Fruit fly (Drosophila melanogaster) whole organism, prepupa: ENCODE results near the gene yellow-e2.
A peak's percentile ranks its signal among the peaks of the same experiment; 100 is the strongest.

Experiments
- Blimp-1 ChIP-seq: fragments of 200-800 bp; sonication (Bioruptor generic); optimal IDR thresholded peaks from 3 replicates; lab custom pipeline; 2017; ENCODE audit warnings: missing biosample characterization, missing genetic modification characterization, mild to moderate bottlenecking, moderate library complexity, missing genetic modification reagents
- CG10631 ChIP-seq: fragments of 200-800 bp; sonication (Bioruptor generic); optimal IDR thresholded peaks from 2 replicates; lab custom pipeline; 2016; ENCODE audit warnings: missing biosample characterization, missing genetic modification characterization
- CG10669 ChIP-seq: fragments of 200-800 bp; sonication (Bioruptor generic); optimal IDR thresholded peaks from 3 replicates; lab custom pipeline; 2018; ENCODE audit warnings: missing biosample characterization, mild to moderate bottlenecking, missing genetic modification characterization, moderate library complexity
- CG11294 ChIP-seq: fragments of 200-800 bp; sonication (Bioruptor generic); IDR thresholded peaks from 2 replicates; pipeline ENCODE4 v1.3.6; 2022; ENCODE audit warnings: missing biosample characterization, missing genetic modification characterization
- CG11902 ChIP-seq: fragments of 200-800 bp; sonication (Bioruptor generic); optimal IDR thresholded peaks from 3 replicates; lab custom pipeline; 2016; ENCODE audit warnings: missing biosample characterization, missing genetic modification characterization
- CG15336 ChIP-seq: fragments of 200-800 bp; sonication (Bioruptor generic); IDR thresholded peaks from 2 replicates; pipeline ENCODE4 v1.3.6; 2022; ENCODE audit warnings: missing biosample characterization, missing genetic modification characterization
- CG16779 ChIP-seq: fragments of 200-800 bp; sonication (Bioruptor generic); optimal IDR thresholded peaks from 3 replicates; lab custom pipeline; 2017; ENCODE audit warnings: missing biosample characterization, mild to moderate bottlenecking, missing genetic modification characterization
- CG3032 ChIP-seq: fragments of 200-800 bp; optimal IDR thresholded peaks from 2 replicates; lab custom pipeline; 2019; ENCODE audit warnings: missing biosample characterization, mild to moderate bottlenecking, missing genetic modification characterization, moderate library complexity
- CG31627 ChIP-seq: fragments of 200-800 bp; sonication (Bioruptor generic); optimal IDR thresholded peaks from 3 replicates; lab custom pipeline; 2016; ENCODE audit warnings: missing biosample characterization, missing genetic modification characterization
- CG32006 ChIP-seq: fragments of 200-800 bp; sonication (Bioruptor generic); optimal IDR thresholded peaks from 3 replicates; lab custom pipeline; 2017; ENCODE audit warnings: missing biosample characterization, mild to moderate bottlenecking, missing genetic modification characterization
- CG3919 ChIP-seq: fragments of 200-800 bp; sonication (Bioruptor generic); optimal IDR thresholded peaks from 3 replicates; lab custom pipeline; 2016; ENCODE audit warnings: missing biosample characterization, missing genetic modification characterization
- CG4318 ChIP-seq: fragments of 200-800 bp; sonication (Bioruptor generic); optimal IDR thresholded peaks from 3 replicates; lab custom pipeline; 2017; ENCODE audit warnings: missing biosample characterization, mild to moderate bottlenecking, missing genetic modification characterization
- CG6163 ChIP-seq: fragments of 200-800 bp; sonication (Bioruptor generic); IDR thresholded peaks from 3 replicates; pipeline ENCODE4 v1.3.6; 2022; ENCODE audit warnings: missing biosample characterization, missing genetic modification characterization
- CG6276 ChIP-seq: fragments of 200-800 bp; sonication (Bioruptor generic); optimal IDR thresholded peaks from 2 replicates; lab custom pipeline; 2017; ENCODE audit warnings: missing biosample characterization, mild to moderate bottlenecking, missing genetic modification characterization
- CG6808 ChIP-seq: fragments of 200-800 bp; sonication (Bioruptor generic); optimal IDR thresholded peaks from 3 replicates; lab custom pipeline; 2017; ENCODE audit warnings: missing biosample characterization, missing genetic modification characterization, mild to moderate bottlenecking, moderate library complexity, missing genetic modification reagents
- CG6854 ChIP-seq: fragments of 200-800 bp; sonication (Bioruptor generic); optimal IDR thresholded peaks from 2 replicates; lab custom pipeline; 2017; ENCODE audit warnings: missing biosample characterization, mild to moderate bottlenecking, missing genetic modification characterization
- CG7368 ChIP-seq: fragments of 200-800 bp; sonication (Bioruptor generic); optimal IDR thresholded peaks from 3 replicates; lab custom pipeline; 2016; ENCODE audit warnings: missing biosample characterization, missing genetic modification characterization
- CG8632 ChIP-seq: fragments of 200-800 bp; sonication (Bioruptor generic); optimal IDR thresholded peaks from 3 replicates; lab custom pipeline; 2016; ENCODE audit warnings: missing biosample characterization, missing genetic modification characterization
- CG9139 ChIP-seq: fragments of 200-800 bp; sonication (Bioruptor generic); optimal IDR thresholded peaks from 3 replicates; lab custom pipeline; 2017; ENCODE audit warnings: missing biosample characterization, mild to moderate bottlenecking, missing genetic modification characterization
- Eip75B ChIP-seq: fragments of 200-800 bp; sonication (Bioruptor generic); optimal IDR thresholded peaks from 3 replicates; lab custom pipeline; 2016; ENCODE audit warnings: missing biosample characterization, missing genetic modification characterization
- Eip93F ChIP-seq: fragments of 200-800 bp; sonication (Bioruptor generic); optimal IDR thresholded peaks from 2 replicates; lab custom pipeline; 2016; ENCODE audit warnings: missing biosample characterization, mild to moderate bottlenecking, missing genetic modification characterization
- Ets96B ChIP-seq: fragments of 200-800 bp; optimal IDR thresholded peaks from 2 replicates; lab custom pipeline; 2019; ENCODE audit warnings: missing biosample characterization, mild to moderate bottlenecking, missing genetic modification characterization, moderate library complexity
- Hr38 ChIP-seq: sonication (Bioruptor generic); optimal IDR thresholded peaks from 2 replicates; lab custom pipeline; 2016; ENCODE audit warnings: missing biosample characterization, missing genetic modification characterization
- Hr4 ChIP-seq: fragments of 200-800 bp; sonication (Bioruptor generic); optimal IDR thresholded peaks from 3 replicates; lab custom pipeline; 2016; ENCODE audit warnings: missing biosample characterization, missing genetic modification characterization
- Met ChIP-seq: fragments of 200-800 bp; sonication (Bioruptor generic); optimal IDR thresholded peaks from 3 replicates; lab custom pipeline; 2016; ENCODE audit warnings: missing biosample characterization, missing genetic modification characterization
- Sox102F ChIP-seq: fragments of 200-800 bp; sonication (Bioruptor generic); optimal IDR thresholded peaks from 2 replicates; lab custom pipeline; 2016; ENCODE audit warnings: missing biosample characterization, mild to moderate bottlenecking, missing genetic modification characterization
- Sox15 ChIP-seq: fragments of 200-800 bp; sonication (Bioruptor generic); optimal IDR thresholded peaks from 3 replicates; lab custom pipeline; 2016; ENCODE audit warnings: missing biosample characterization, missing genetic modification characterization
- achi ChIP-seq: fragments of 200-800 bp; sonication (Bioruptor generic); optimal IDR thresholded peaks from 3 replicates; lab custom pipeline; 2016; ENCODE audit warnings: missing biosample characterization, missing genetic modification characterization
- acj6 ChIP-seq: fragments of 200-800 bp; sonication (Bioruptor generic); optimal IDR thresholded peaks from 3 replicates; lab custom pipeline; 2016; ENCODE audit warnings: missing biosample characterization, missing genetic modification characterization
- cyc ChIP-seq: fragments of 200-800 bp; sonication (Bioruptor generic); optimal IDR thresholded peaks from 3 replicates; lab custom pipeline; 2016; ENCODE audit warnings: missing biosample characterization, missing genetic modification characterization
- dac ChIP-seq: fragments of 200-800 bp; sonication (Bioruptor generic); optimal IDR thresholded peaks from 2 replicates; lab custom pipeline; 2017; ENCODE audit warnings: missing biosample characterization, mild to moderate bottlenecking, missing genetic modification characterization
- eg ChIP-seq: fragments of 200-800 bp; sonication (Bioruptor generic); IDR thresholded peaks from 3 replicates; pipeline ENCODE4 v1.3.6; 2022; ENCODE audit warnings: missing biosample characterization, missing genetic modification characterization
- fd59A ChIP-seq: fragments of 200-800 bp; sonication (Bioruptor generic); optimal IDR thresholded peaks from 2 replicates; lab custom pipeline; 2017; ENCODE audit warnings: missing biosample characterization, mild to moderate bottlenecking, missing genetic modification characterization, missing genetic modification reagents
- fd85E ChIP-seq: fragments of 200-800 bp; sonication (Bioruptor generic); optimal IDR thresholded peaks from 3 replicates; lab custom pipeline; 2016; ENCODE audit warnings: missing biosample characterization, missing genetic modification characterization
- lz ChIP-seq: fragments of 200-800 bp; sonication (Bioruptor generic); optimal IDR thresholded peaks from 3 replicates; lab custom pipeline; 2016; ENCODE audit warnings: missing biosample characterization, missing genetic modification characterization
- pdm3 ChIP-seq: fragments of 200-800 bp; sonication (Bioruptor generic); optimal IDR thresholded peaks from 3 replicates; lab custom pipeline; 2016; ENCODE audit warnings: missing biosample characterization, missing genetic modification characterization
- salr ChIP-seq, 2 experiments: fragments of 200-800 bp; sonication (Bioruptor generic); optimal IDR thresholded peaks; 3 replicates each; lab custom pipeline; 2016 to 2018; ENCODE audit warnings: missing biosample characterization in 2 of 2, missing genetic modification characterization in 2 of 2, mild to moderate bottlenecking in 1 of 2
- topi ChIP-seq: fragments of 200-800 bp; sonication (Bioruptor generic); optimal IDR thresholded peaks from 3 replicates; lab custom pipeline; 2016; ENCODE audit warnings: missing biosample characterization, missing genetic modification characterization
- vri ChIP-seq: fragments of 200-800 bp; sonication (Bioruptor generic); optimal IDR thresholded peaks from 3 replicates; lab custom pipeline; 2016; ENCODE audit warnings: missing biosample characterization, mild to moderate bottlenecking, missing genetic modification characterization

Gene yellow-e2

DNA sequence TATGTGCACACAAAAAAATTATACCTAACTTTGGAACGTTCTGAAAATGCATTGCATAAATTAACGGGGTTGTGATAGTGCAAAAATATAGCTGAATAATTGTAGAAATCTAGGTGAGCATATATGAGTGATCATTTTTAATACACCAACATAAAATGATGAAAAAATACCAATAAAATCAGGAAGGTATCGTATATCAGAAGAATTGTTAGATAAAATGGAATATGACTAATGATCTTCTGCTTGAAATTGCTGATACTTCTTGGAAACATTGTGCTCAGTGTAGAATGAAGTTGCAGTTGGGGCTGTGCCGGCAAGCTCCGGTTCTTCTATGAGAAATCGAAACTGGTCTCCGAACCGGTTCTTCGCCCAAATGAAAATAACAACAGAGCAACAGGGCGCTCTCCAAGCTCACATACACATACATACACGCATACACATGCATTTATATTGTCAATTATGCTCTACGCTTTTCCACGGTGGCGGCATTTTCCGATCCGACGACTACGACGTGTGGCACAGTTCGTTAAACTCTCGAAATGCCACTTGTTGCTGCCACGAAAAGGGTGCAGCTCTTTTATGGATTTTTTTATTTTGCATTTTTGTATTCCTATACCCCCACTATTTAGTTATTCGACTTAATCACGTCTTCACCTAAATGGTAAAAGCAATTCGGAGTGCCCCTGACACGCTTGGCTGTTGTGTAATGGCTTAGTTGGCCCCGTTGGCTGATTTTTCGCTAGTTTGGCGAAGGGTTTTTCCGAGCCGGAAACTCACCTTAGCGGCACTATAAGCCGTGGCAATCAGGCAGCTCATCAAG lies 5.7 kb downstream of the yellow-e2 start (continued):
- peak; percentile 85; the same call in 2 of the 3 replicates for TF ChIP-seq eg (GFP tag; lab: Robert Waterston, UW)
- peak; percentile 91 for TF ChIP-seq Blimp-1
- TF ChIP-seq CG10669 (GFP tag; lab: Kevin White, UChicago), result peak; percentile 94
- TF ChIP-seq achi, result peak; percentile 93
- peak; percentile 97 for TF ChIP-seq pdm3 (GFP tag; lab: Kevin White, UChicago)
- TF ChIP-seq CG10631, result peak; percentile 95
- peak; percentile 93 for TF ChIP-seq topi (GFP tag; lab: Kevin White, UChicago)
- TF ChIP-seq Sox15 (GFP tag; lab: Kevin White, UChicago), result peak; percentile 92
- peak; percentile 93 for TF ChIP-seq CG6808 (GFP tag; lab: Kevin White, UChicago)
- TF ChIP-seq Ets96B (tag; lab: Kevin White, UChicago), result peak; percentile 93
- peak; percentile 93 for TF ChIP-seq vri (GFP tag; lab: Kevin White, UChicago)
- peak; percentile 81 for TF ChIP-seq CG11902 (GFP tag; lab: Kevin White, UChicago)
- TF ChIP-seq CG9139 (GFP tag; lab: Kevin White, UChicago), result peak; percentile 76
- peak; percentile 74 for TF ChIP-seq fd85E
- peak; percentile 97 for TF ChIP-seq Hr4 (GFP tag; lab: Kevin White, UChicago)
- TF ChIP-seq Eip93F (GFP tag; lab: Kevin White, UChicago), result peak; percentile 51
- peak; percentile 68 for TF ChIP-seq CG6854 (GFP tag; lab: Kevin White, UChicago)
- TF ChIP-seq CG7368 (GFP tag; lab: Kevin White, UChicago), result peak; percentile 91
- TF ChIP-seq CG8632 (GFP tag; lab: Kevin White, UChicago), result peak; percentile 96
- peak; percentile 93 for TF ChIP-seq CG15336 (GFP tag; lab: Robert Waterston, UW)
- peak; percentile 82 for TF ChIP-seq dac (GFP tag; lab: Kevin White, UChicago)
- TF ChIP-seq CG6276 (GFP tag; lab: Kevin White, UChicago), result peak; percentile 92
- peak; percentile 89 for TF ChIP-seq cyc (GFP tag; lab: Kevin White, UChicago)
- TF ChIP-seq CG3032, result peak; percentile 96
- peak; percentile 95 for TF ChIP-seq acj6 (GFP tag; lab: Kevin White, UChicago)
- TF ChIP-seq CG31627, result peak; percentile 93
- peak; percentile 91 for TF ChIP-seq fd59A (GFP tag; lab: Kevin White, UChicago)
- peak; percentile 97 for TF ChIP-seq Eip75B
- TF ChIP-seq lz (GFP tag; lab: Kevin White, UChicago), result peak; percentile 96
- TF ChIP-seq CG3919, result peak; percentile 91
- peak; percentile 97 for TF ChIP-seq CG32006
- TF ChIP-seq CG11294, result peak; percentile 74
- peak; percentile 88 for TF ChIP-seq CG6163

DNA sequence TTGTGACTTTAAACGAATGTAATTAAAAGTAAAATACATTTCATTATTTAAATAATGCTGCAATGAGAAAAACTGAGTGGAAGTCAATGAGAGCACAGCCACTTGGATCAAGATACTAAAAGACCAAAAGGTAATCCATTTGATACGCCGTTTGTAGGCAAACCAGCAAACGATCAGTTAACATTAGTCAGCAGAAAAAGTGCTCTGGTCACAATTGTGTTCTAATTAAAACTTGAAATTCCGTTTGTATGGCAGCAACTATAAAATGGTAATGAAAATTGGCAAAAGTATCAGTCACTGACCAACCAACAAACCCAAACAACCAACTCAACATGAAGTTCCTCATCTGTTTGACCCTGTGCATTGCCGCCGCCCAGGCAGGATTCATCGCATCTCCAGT lies 9.3 kb downstream of the yellow-e2 start, which contains the start of gene CG14377:
Gene CG14377 (plus strand): TSS at position 301 of the 400 bp plus-strand sequence.
- TF ChIP-seq CG4318, result no peak
- TF ChIP-seq CG31627, result no peak
- no peak for TF ChIP-seq salr (GFP tag; optimal IDR thresholded peaks at IDR 0.05; lab: Kevin White, UChicago)
- no peak for TF ChIP-seq CG7368 (GFP tag; lab: Kevin White, UChicago)
- TF ChIP-seq CG6163, result no peak

DNA sequence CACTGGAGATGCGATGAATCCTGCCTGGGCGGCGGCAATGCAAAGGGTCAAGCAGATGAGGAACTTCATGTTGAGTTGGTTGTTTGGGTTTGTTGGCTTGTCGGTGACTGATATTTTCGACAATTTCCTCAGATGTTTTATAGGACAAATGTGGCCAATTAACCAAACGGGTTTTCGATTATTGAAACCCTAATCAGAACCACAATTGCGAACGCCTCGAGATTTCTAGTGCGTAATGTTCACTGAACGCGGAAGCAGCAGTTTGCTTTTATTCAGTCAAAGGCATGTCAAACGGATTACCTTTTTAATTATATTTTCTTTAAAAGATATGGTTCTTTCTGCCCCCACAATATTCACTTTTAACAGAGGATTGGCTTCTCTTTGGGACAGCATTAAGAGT lies 9.8 kb downstream of the yellow-e2 start, which contains the start of gene CG14374:
Gene CG14374 (minus strand): TSS at position 101 of the 400 bp plus-strand sequence.
- TF ChIP-seq acj6 (GFP tag; lab: Kevin White, UChicago), result no peak

DNA sequence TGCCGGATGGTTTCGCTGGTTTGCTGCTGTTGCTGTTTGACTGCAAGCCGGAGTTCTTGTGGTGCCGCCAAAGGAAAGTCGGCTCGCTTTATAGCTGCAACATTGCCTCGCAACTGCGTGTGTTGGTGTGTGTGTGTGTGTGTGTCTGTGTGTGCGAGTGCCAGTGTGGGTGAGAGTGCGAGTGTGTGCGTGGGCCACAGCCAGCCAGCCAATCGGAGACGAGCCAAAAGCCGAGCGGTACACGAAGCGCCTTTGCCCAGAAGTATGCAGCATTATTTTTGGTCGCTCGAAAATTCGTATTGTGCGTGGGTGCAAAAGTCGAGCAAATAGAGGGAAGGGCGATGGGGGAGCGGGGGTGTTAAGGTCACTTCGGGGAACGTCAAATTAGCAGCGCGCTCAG lies 11.7 kb downstream of the yellow-e2 start, which contains the start of gene CCHa2:
Gene CCHa2 (minus strand): TSS at position 65 of the 400 bp plus-strand sequence.
- TF ChIP-seq CG6854 (GFP tag; lab: Kevin White, UChicago) (no peak), Met (no peak), CG16779 (tag; lab: Kevin White, UChicago) (no peak), CG6808 (GFP tag; lab: Kevin White, UChicago) (no peak), Hr4 (GFP tag; lab: Kevin White, UChicago) (no peak), Sox15 (GFP tag; lab: Kevin White, UChicago) (no peak), Hr38 (GFP tag; lab: Kevin White, UChicago) (no peak), Sox102F (GFP tag; lab: Kevin White, UChicago) (no peak)
